Fruit fly (Drosophila melanogaster) Kc167 (cell line): ENCODE results near the gene Sgs7.

ENCODE experiments used
- Sin3A ChIP-seq: fragments of >200 bp; optimal IDR thresholded peaks from 2 replicates; lab custom pipeline; 2018; ENCODE audit warnings: missing external identifiers
- psq ChIP-seq: fragments of >200 bp; optimal IDR thresholded peaks from 2 replicates; lab custom pipeline; 2017; ENCODE audit warnings: missing external identifiers
- ttk ChIP-seq: sonication (Bioruptor generic); optimal IDR thresholded peaks from 2 replicates; lab custom pipeline; 2017; ENCODE audit warnings: missing external identifiers

dm6 chr3L:11492457-11492856 is 17.2 kb upstream of the Sgs7 start:
- TF ChIP-seq psq (lab: Kevin White, UChicago) = no peak
- TF ChIP-seq Sin3A (lab: Kevin White, UChicago) = no peak
- no peak for TF ChIP-seq ttk
